Fruit fly (Drosophila melanogaster) S2 (cell line): Measurements from ENCODE around the gene CG4367.

Source experiments
- CG8478 ChIP-seq: fragments of >200 bp; optimal IDR thresholded peaks from 2 replicates; lab custom pipeline; 2018
- CTCF ChIP-seq, 2 experiments: fragments of >200 bp; optimal IDR thresholded peaks; 2 replicates each; lab custom pipeline; 2018

dm6 chr3R:20265239-20265846 is 39.4 kb downstream of the CG4367 start:
- TF ChIP-seq CTCF (optimal IDR thresholded peaks at IDR 0.05; lab: Kevin White, UChicago), result no peak
- TF ChIP-seq CG8478, result no peak
